ENCODE assay signal across 2 fruit fly cellular contexts in the genomic region with DNA sequence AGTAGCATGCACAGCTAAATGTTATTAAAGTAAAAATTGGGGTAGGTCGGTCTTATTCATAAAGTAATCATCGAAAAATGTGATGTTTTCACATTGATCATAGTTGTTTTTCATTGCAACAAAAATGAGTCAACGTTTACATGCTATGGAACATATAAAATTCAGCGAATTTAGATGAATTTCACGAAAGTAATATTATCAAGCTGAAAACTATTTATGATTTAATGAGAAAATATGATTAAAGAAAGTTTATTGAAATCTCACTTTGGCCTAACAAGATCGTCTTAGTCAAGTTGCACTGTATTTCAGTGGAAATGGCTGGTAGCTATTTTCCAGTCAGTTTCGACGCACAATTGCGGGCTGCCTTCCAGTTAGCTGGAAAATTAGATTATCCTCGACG.
TF ChIP-seq lines count a peak whose summit lies in the region.

No protein-coding gene starts in this region.

- no peak for TF ChIP-seq CTCF in whole organism, embryonic (GFP tag; optimal IDR thresholded peaks at IDR 0.05; lab: Kevin White, UChicago)

TF ChIP-seq in whole organism, embryonic, 481 proteins besides CTCF, POLR2A, EP300 and RAD21:
- TF ChIP-seq grau (tag; optimal IDR thresholded peaks at IDR 0.05; lab: Kevin White, UChicago) (peak; percentile 81), ase (GFP tag; IDR thresholded peaks at IDR 0.05; lab: Robert Waterston, UW) (peak; percentile 6; the same call in 1 of the 3 replicates), CG8388 (GFP tag; optimal IDR thresholded peaks at IDR 0.05; lab: Kevin White, UChicago) (no peak), CG1832 (GFP tag; optimal IDR thresholded peaks at IDR 0.05; lab: Kevin White, UChicago) (no peak), CG10274 (GFP tag; optimal IDR thresholded peaks at IDR 0.05; lab: Kevin White, UChicago) (no peak), wek (GFP tag; optimal IDR thresholded peaks at IDR 0.05; lab: Kevin White, UChicago) (no peak), Poxn (GFP tag; IDR thresholded peaks at IDR 0.05; lab: Robert Waterston, UW) (no peak), gem (tag; optimal IDR thresholded peaks at IDR 0.05; lab: Kevin White, UChicago) (peak; percentile 21), ewg (GFP tag; optimal IDR thresholded peaks at IDR 0.05; lab: Kevin White, UChicago) (no peak), Spps (tag; optimal IDR thresholded peaks at IDR 0.05; lab: Kevin White, UChicago) (no peak), CG13624 (GFP tag; optimal IDR thresholded peaks at IDR 0.05; lab: Kevin White, UChicago) (no peak), CG1024 (GFP tag; IDR thresholded peaks at IDR 0.05; lab: Robert Waterston, UW) (no peak), so (GFP tag; IDR thresholded peaks at IDR 0.05; lab: Robert Waterston, UW) (no peak), sna (GFP tag; IDR thresholded peaks at IDR 0.05; lab: Robert Waterston, UW; ENCODE audit: partially characterized antibody) (no peak), CG8765 (GFP tag; IDR thresholded peaks at IDR 0.05; lab: Robert Waterston, UW) (no peak), Hr51 (GFP tag; optimal IDR thresholded peaks at IDR 0.05; lab: Kevin White, UChicago) (no peak), row (GFP tag; IDR thresholded peaks at IDR 0.05; lab: Robert Waterston, UW) (peak; percentile 39; the same call in 2 of the 3 replicates), sima (GFP tag; optimal IDR thresholded peaks at IDR 0.05; lab: Kevin White, UChicago) (no peak), Rfx (GFP tag; IDR thresholded peaks at IDR 0.05; lab: Robert Waterston, UW) (no peak), lola (GFP tag; optimal IDR thresholded peaks at IDR 0.05; lab: Kevin White, UChicago) (peak in 1 of 3 experiments; percentile 14), Hr78 (GFP tag; optimal IDR thresholded peaks at IDR 0.05; lab: Kevin White, UChicago) (no peak), ara (GFP tag; IDR thresholded peaks at IDR 0.05; lab: Robert Waterston, UW) (0 out of 2 replicates have a peak, but pooled peaks have one; percentile 29), H2.0 (GFP tag; IDR thresholded peaks at IDR 0.05; lab: Robert Waterston, UW) (no peak), dan (GFP tag; IDR thresholded peaks at IDR 0.05; lab: Robert Waterston, UW) (no peak), CG8290 (GFP tag; optimal IDR thresholded peaks at IDR 0.05; lab: Kevin White, UChicago) (no peak), CG8290 (tag; optimal IDR thresholded peaks at IDR 0.05; lab: Kevin White, UChicago) (no peak), Doc2 (GFP tag; IDR thresholded peaks at IDR 0.05; lab: Robert Waterston, UW) (no peak), maf-S (GFP tag; optimal IDR thresholded peaks at IDR 0.05; lab: Kevin White, UChicago) (no peak), CG15696 (tag; optimal IDR thresholded peaks at IDR 0.05; lab: Kevin White, UChicago) (no peak), sens (GFP tag; lab: Kevin White, UChicago) (peak; percentile 80), tio (GFP tag; optimal IDR thresholded peaks at IDR 0.05; lab: Kevin White, UChicago) (peak; percentile 30), Max (GFP tag; optimal IDR thresholded peaks at IDR 0.05; lab: Kevin White, UChicago) (no peak), Ssrp (tag; optimal IDR thresholded peaks at IDR 0.05; lab: Kevin White, UChicago) (peak; percentile 29), NfI (GFP tag; optimal IDR thresholded peaks at IDR 0.05; lab: Kevin White, UChicago) (no peak)
TF ChIP-seq in whole organism, embryonic: peak in this region for 9.

TF ChIP-seq in whole organism, prepupa, 60 proteins besides CTCF, POLR2A, EP300 and RAD21:
- TF ChIP-seq Eip78C (GFP tag; lab: Kevin White, UChicago) (peak; percentile 48), acj6 (GFP tag; optimal IDR thresholded peaks at IDR 0.05; lab: Kevin White, UChicago) (peak; percentile 26), dsx (GFP tag; optimal IDR thresholded peaks at IDR 0.05; lab: Kevin White, UChicago; ENCODE audit: poor library complexity, severe bottlenecking) (no peak), Hr4 (GFP tag; optimal IDR thresholded peaks at IDR 0.05; lab: Kevin White, UChicago) (peak; percentile 16), OdsH (GFP tag; optimal IDR thresholded peaks at IDR 0.05; lab: Kevin White, UChicago) (no peak), CG16779 (tag; optimal IDR thresholded peaks at IDR 0.05; lab: Kevin White, UChicago) (no peak), esn (GFP tag; optimal IDR thresholded peaks at IDR 0.05; lab: Kevin White, UChicago) (peak; percentile 9), CG31627 (GFP tag; optimal IDR thresholded peaks at IDR 0.05; lab: Kevin White, UChicago) (peak; percentile 0), Eip75B (GFP tag; optimal IDR thresholded peaks at IDR 0.05; lab: Kevin White, UChicago) (no peak), Ets21C (GFP tag; optimal IDR thresholded peaks at IDR 0.05; lab: Kevin White, UChicago) (no peak), Met (GFP tag; optimal IDR thresholded peaks at IDR 0.05; lab: Kevin White, UChicago) (peak; percentile 24)
